Fruit fly (Drosophila melanogaster) whole organism, embryonic: ENCODE measurements around the gene CG31365.
A peak's percentile ranks its signal among the peaks of the same experiment; 100 is the strongest.

Source experiments
- Atf-2 ChIP-seq: fragments of 200-800 bp; sonication (Bioruptor generic); optimal IDR thresholded peaks from 2 replicates; lab custom pipeline; 2016; ENCODE audit warnings: missing biosample characterization, missing genetic modification characterization
- CG10267 ChIP-seq: fragments of 200-800 bp; sonication (Bioruptor generic); optimal IDR thresholded peaks from 2 replicates; lab custom pipeline; 2018; ENCODE audit warnings: missing biosample characterization, mild to moderate bottlenecking, missing genetic modification characterization, moderate library complexity
- CG10274 ChIP-seq: fragments of 200-800 bp; sonication (Bioruptor generic); optimal IDR thresholded peaks from 3 replicates; lab custom pipeline; 2017; ENCODE audit warnings: missing biosample characterization, mild to moderate bottlenecking, missing genetic modification characterization
- CG10366 ChIP-seq: fragments of 200-800 bp; sonication (Bioruptor generic); IDR thresholded peaks from 2 replicates; pipeline ENCODE4 v1.3.6; 2022; ENCODE audit warnings: missing biosample characterization, missing genetic modification characterization
- CG10431 ChIP-seq: fragments of 200-800 bp; sonication (Bioruptor generic); optimal IDR thresholded peaks from 3 replicates; lab custom pipeline; 2018; ENCODE audit warnings: missing biosample characterization, mild to moderate bottlenecking, missing genetic modification characterization
- CG10543 ChIP-seq: fragments of 200-800 bp; sonication (Bioruptor generic); optimal IDR thresholded peaks from 3 replicates; lab custom pipeline; 2017; ENCODE audit warnings: missing biosample characterization, mild to moderate bottlenecking, missing genetic modification characterization, moderate library complexity
- CG10979 ChIP-seq: fragments of 200-800 bp; sonication (Bioruptor generic); optimal IDR thresholded peaks from 2 replicates; lab custom pipeline; 2018; ENCODE audit warnings: missing biosample characterization, mild to moderate bottlenecking, missing genetic modification characterization, moderate library complexity
- CG14050 ChIP-seq: fragments of 200-800 bp; sonication (Bioruptor generic); IDR thresholded peaks from 3 replicates; pipeline ENCODE4 v1.3.6; 2022; ENCODE audit warnings: missing biosample characterization, missing genetic modification characterization
- CG17385 ChIP-seq: fragments of 200-800 bp; sonication (Bioruptor generic); optimal IDR thresholded peaks from 3 replicates; lab custom pipeline; 2018; ENCODE audit warnings: missing biosample characterization, mild to moderate bottlenecking, missing genetic modification characterization
- CG1832 ChIP-seq: fragments of 200-800 bp; sonication (Bioruptor generic); optimal IDR thresholded peaks from 2 replicates; lab custom pipeline; 2017; ENCODE audit warnings: missing biosample characterization, mild to moderate bottlenecking, missing genetic modification characterization, inconsistent platforms
- CG30020 ChIP-seq: fragments of 200-800 bp; optimal IDR thresholded peaks from 2 replicates; lab custom pipeline; 2019; ENCODE audit warnings: missing biosample characterization, mild to moderate bottlenecking, missing genetic modification characterization, moderate library complexity
- CG31224 ChIP-seq: fragments of 200-800 bp; sonication (Bioruptor generic); IDR thresholded peaks from 2 replicates; pipeline ENCODE4 v1.3.6; 2022; ENCODE audit warnings: missing biosample characterization, missing genetic modification characterization
- CG4360 ChIP-seq: fragments of 200-800 bp; sonication (Bioruptor generic); IDR thresholded peaks from 2 replicates; pipeline ENCODE4 v1.3.6; 2022; ENCODE audit warnings: missing biosample characterization, missing genetic modification characterization
- CG4424 ChIP-seq: fragments of 200-800 bp; sonication (Bioruptor generic); optimal IDR thresholded peaks from 3 replicates; lab custom pipeline; 2016; ENCODE audit warnings: missing biosample characterization, missing genetic modification characterization
- CG4617 ChIP-seq: fragments of 200-800 bp; sonication (Bioruptor generic); optimal IDR thresholded peaks from 3 replicates; lab custom pipeline; 2016; ENCODE audit warnings: missing biosample characterization, missing genetic modification characterization, borderline replicate concordance
- CG4730 ChIP-seq: fragments of 200-800 bp; sonication (Bioruptor generic); IDR thresholded peaks from 2 replicates; pipeline ENCODE4 v1.3.6; 2022; ENCODE audit warnings: missing biosample characterization, missing genetic modification characterization
- CG4854 ChIP-seq: fragments of 200-800 bp; sonication (Bioruptor generic); optimal IDR thresholded peaks from 2 replicates; lab custom pipeline; 2016; ENCODE audit warnings: missing biosample characterization, missing genetic modification characterization, inconsistent platforms
- CkIIα-i1 ChIP-seq: fragments of 200-800 bp; sonication (Bioruptor generic); IDR thresholded peaks from 2 replicates; pipeline ENCODE4 v1.3.6; 2022; ENCODE audit warnings: missing biosample characterization, missing genetic modification characterization
- Dp ChIP-seq: fragments of 200-800 bp; sonication (Bioruptor generic); optimal IDR thresholded peaks from 2 replicates; lab custom pipeline; 2018; ENCODE audit warnings: missing biosample characterization, mild to moderate bottlenecking, missing genetic modification characterization, moderate library complexity
- Eip74EF ChIP-seq, 2 experiments: fragments of 200-800 bp in 1 of 2; fragments of >200 bp in 1 of 2; sonication (Bioruptor generic) in 1 of 2; optimal IDR thresholded peaks; 2 replicates each; lab custom pipeline; 2017 to 2019; ENCODE audit warnings: missing biosample characterization in 2 of 2, missing genetic modification characterization in 2 of 2, mild to moderate bottlenecking in 1 of 2, moderate library complexity in 1 of 2
- Ets65A ChIP-seq: fragments of 200-800 bp; sonication (Bioruptor generic); peaks from one replicate; lab custom pipeline; 2016; ENCODE audit warnings: missing biosample characterization, missing genetic modification characterization
- Ets97D ChIP-seq: fragments of 200-800 bp; sonication (Bioruptor generic); optimal IDR thresholded peaks from 3 replicates; lab custom pipeline; 2016; ENCODE audit warnings: missing biosample characterization, missing genetic modification characterization
- HLHmδ ChIP-seq: fragments of 200-800 bp; sonication (Bioruptor generic); optimal IDR thresholded peaks from 2 replicates; lab custom pipeline; 2018; ENCODE audit warnings: missing biosample characterization, mild to moderate bottlenecking, missing genetic modification characterization, moderate library complexity
- Hmx ChIP-seq: fragments of 200-800 bp; sonication (Bioruptor generic); optimal IDR thresholded peaks from 2 replicates; lab custom pipeline; 2016; ENCODE audit warnings: missing biosample characterization, missing genetic modification characterization
- Med ChIP-seq: fragments of 200-800 bp; sonication (Bioruptor generic); peaks from one replicate; lab custom pipeline; 2016; ENCODE audit warnings: missing biosample characterization, missing genetic modification characterization, mild to moderate bottlenecking, inconsistent platforms, moderate library complexity
- Poxn ChIP-seq: fragments of 200-800 bp; sonication (Bioruptor generic); IDR thresholded peaks from 2 replicates; pipeline ENCODE4 v1.3.6; 2022; ENCODE audit warnings: missing biosample characterization, missing genetic modification characterization
- Sox100B ChIP-seq: fragments of 200-800 bp; sonication (Bioruptor generic); optimal IDR thresholded peaks from 3 replicates; lab custom pipeline; 2018; ENCODE audit warnings: missing biosample characterization, mild to moderate bottlenecking, missing genetic modification characterization
- Sry-β ChIP-seq: fragments of 200-800 bp; sonication (Bioruptor generic); optimal IDR thresholded peaks from 2 replicates; lab custom pipeline; 2018; ENCODE audit warnings: missing biosample characterization, mild to moderate bottlenecking, missing genetic modification characterization, moderate library complexity
- Sry-δ ChIP-seq: fragments of 200-800 bp; sonication (Bioruptor generic); optimal IDR thresholded peaks from 2 replicates; lab custom pipeline; 2016; ENCODE audit warnings: missing biosample characterization, missing genetic modification characterization
- ase ChIP-seq: fragments of 200-800 bp; sonication (Bioruptor generic); IDR thresholded peaks from 3 replicates; pipeline ENCODE4 v1.3.6; 2022; ENCODE audit warnings: missing biosample characterization, missing genetic modification characterization
- bcd ChIP-seq: fragments of 200-800 bp; sonication (Bioruptor generic); optimal IDR thresholded peaks from 2 replicates; lab custom pipeline; 2017; ENCODE audit warnings: missing biosample characterization, mild to moderate bottlenecking, missing genetic modification characterization
- br ChIP-seq: fragments of >200 bp; optimal IDR thresholded peaks from 2 replicates; lab custom pipeline; 2017
- caup ChIP-seq: fragments of 200-800 bp; sonication (Bioruptor generic); optimal IDR thresholded peaks from 3 replicates; lab custom pipeline; 2017; ENCODE audit warnings: missing biosample characterization, mild to moderate bottlenecking, missing genetic modification characterization, moderate library complexity; ENCODE audit not compliant: severe bottlenecking
- chn ChIP-seq: fragments of 200-800 bp; sonication (Bioruptor generic); optimal IDR thresholded peaks from 2 replicates; lab custom pipeline; 2016; ENCODE audit warnings: missing biosample characterization, missing genetic modification characterization
- croc ChIP-seq: fragments of 200-800 bp; sonication (Bioruptor generic); conservative IDR thresholded peaks from 3 replicates; pipeline ENCODE4 v1.3.6; 2022; ENCODE audit warnings: missing biosample characterization, missing genetic modification characterization
- fru ChIP-seq: fragments of >200 bp; optimal IDR thresholded peaks from 2 replicates; lab custom pipeline; 2017
- gcm2 ChIP-seq: fragments of 200-800 bp; sonication (Bioruptor generic); optimal IDR thresholded peaks from 2 replicates; lab custom pipeline; 2016; ENCODE audit warnings: missing biosample characterization, missing genetic modification characterization
- grau ChIP-seq: fragments of 200-800 bp; optimal IDR thresholded peaks from 3 replicates; lab custom pipeline; 2019; ENCODE audit warnings: missing biosample characterization, mild to moderate bottlenecking, missing genetic modification characterization, moderate library complexity
- gro ChIP-seq: fragments of 200-800 bp; sonication (Bioruptor generic); optimal IDR thresholded peaks from 2 replicates; lab custom pipeline; 2016; ENCODE audit warnings: missing biosample characterization, missing genetic modification characterization
- jigr1 ChIP-seq: fragments of 200-800 bp; sonication (Bioruptor generic); IDR thresholded peaks from 3 replicates; pipeline ENCODE4 v1.3.6; 2022; ENCODE audit warnings: missing biosample characterization, missing genetic modification characterization
- lov ChIP-seq, 2 experiments: fragments of 200-800 bp in 1 of 2; fragments of >200 bp in 1 of 2; sonication (Bioruptor generic) in 1 of 2; IDR thresholded peaks in 1 of 2; optimal IDR thresholded peaks in 1 of 2; 2 replicates in 1 of 2; 3 replicates in 1 of 2; pipeline versions ENCODE4 v1.3.6 to Lab custom; 2017 to 2022; ENCODE audit warnings: missing biosample characterization in 1 of 2, missing genetic modification characterization in 1 of 2
- maf-S ChIP-seq: fragments of 200-800 bp; sonication (Bioruptor generic); optimal IDR thresholded peaks from 2 replicates; lab custom pipeline; 2016; ENCODE audit warnings: missing biosample characterization, missing genetic modification characterization
- otp ChIP-seq: fragments of 200-800 bp; sonication (Bioruptor generic); IDR thresholded peaks from 3 replicates; pipeline ENCODE4, ENCODE4 v1.3.6; 2022; ENCODE audit warnings: missing biosample characterization, missing genetic modification characterization
- prd ChIP-seq, 3 experiments: fragments of >200 bp in 2 of 3; fragments of 200-800 bp in 1 of 3; sonication (Bioruptor generic) in 1 of 3; optimal IDR thresholded peaks in 2 of 3; IDR thresholded peaks in 1 of 3; 2 replicates in 2 of 3; 3 replicates in 1 of 3; pipeline versions ENCODE4 v1.3.6 to Lab custom; 2017 to 2022; ENCODE audit warnings: missing biosample characterization in 1 of 3, missing genetic modification characterization in 1 of 3
- schlank ChIP-seq: fragments of 200-800 bp; sonication (Bioruptor generic); optimal IDR thresholded peaks from 2 replicates; lab custom pipeline; 2018; ENCODE audit warnings: missing biosample characterization, mild to moderate bottlenecking, missing genetic modification characterization
- sens-2 ChIP-seq: fragments of 200-800 bp; sonication (Bioruptor generic); IDR thresholded peaks from 2 replicates; pipeline ENCODE4 v1.3.6; 2022; ENCODE audit warnings: missing biosample characterization, missing genetic modification characterization
- tgo ChIP-seq: fragments of 200-800 bp; sonication (Bioruptor generic); IDR thresholded peaks from 3 replicates; pipeline ENCODE4 v1.3.6; 2022; ENCODE audit warnings: missing biosample characterization, missing genetic modification characterization
- tio ChIP-seq: fragments of 200-800 bp; sonication (Bioruptor generic); optimal IDR thresholded peaks from 2 replicates; lab custom pipeline; 2017; ENCODE audit warnings: missing biosample characterization, missing genetic modification characterization, inconsistent platforms
- vfl ChIP-seq: fragments of 200-800 bp; sonication (Bioruptor generic); optimal IDR thresholded peaks from 2 replicates; lab custom pipeline; 2016; ENCODE audit warnings: missing biosample characterization, missing genetic modification characterization
- yki ChIP-seq: fragments of >200 bp; optimal IDR thresholded peaks from 3 replicates; lab custom pipeline; 2018
- zen ChIP-seq: fragments of 200-800 bp; sonication (Bioruptor generic); optimal IDR thresholded peaks from 3 replicates; lab custom pipeline; 2018; ENCODE audit warnings: missing biosample characterization, mild to moderate bottlenecking, missing genetic modification characterization, moderate library complexity

The CG31365 gene

DNA sequence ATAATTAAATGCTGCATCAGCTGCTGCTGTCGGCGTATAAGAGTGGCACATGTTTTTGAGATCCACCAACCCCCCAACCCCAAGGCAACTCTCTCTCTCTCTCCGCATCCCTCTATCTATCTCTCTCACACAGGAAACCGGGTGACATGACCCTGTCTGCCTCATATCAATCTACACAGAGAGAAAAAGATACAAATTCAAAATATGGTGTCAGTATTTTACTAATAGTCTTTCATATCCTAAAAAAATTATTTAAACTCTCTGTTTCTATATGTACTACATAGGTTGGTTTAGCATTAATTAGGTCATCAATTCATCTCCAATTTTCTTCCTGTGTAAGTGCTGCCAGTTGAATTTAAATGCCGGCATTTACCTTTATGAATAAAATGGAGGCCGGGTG, 49.2 kb upstream of the CG31365 start (continued):
- TF ChIP-seq jigr1 (GFP tag; lab: Robert Waterston, UW) (peak; percentile 62; the same call in 1 of the 3 replicates), CG4360 (GFP tag; lab: Robert Waterston, UW) (peak; percentile 57), fru (lab: Kevin White, UChicago) (no peak), HLHmδ (GFP tag; lab: Kevin White, UChicago) (no peak), CkIIα-i1 (GFP tag; lab: Robert Waterston, UW) (peak; percentile 51; the same call in 1 of the 2 replicates), Hmx (GFP tag; lab: Kevin White, UChicago) (peak; percentile 71), grau (tag; lab: Kevin White, UChicago) (peak; percentile 90), caup (peak; percentile 30), Eip74EF (GFP tag; optimal IDR thresholded peaks at IDR 0.05; lab: Kevin White, UChicago) (peak in 1 of 2 experiments; percentile 84), gcm2 (peak; percentile 70), Poxn (GFP tag; lab: Robert Waterston, UW) (no peak), prd (optimal IDR thresholded peaks at IDR 0.05; lab: Kevin White, UChicago) (no peak), prd (GFP tag; IDR thresholded peaks at IDR 0.05; lab: Robert Waterston, UW) (peak; percentile 92), tgo (GFP tag; lab: Robert Waterston, UW) (peak; percentile 93), vfl (GFP tag; lab: Kevin White, UChicago) (peak; percentile 6), sens-2 (GFP tag; lab: Robert Waterston, UW) (peak; percentile 79), tio (GFP tag; lab: Kevin White, UChicago) (peak; percentile 82), CG10274 (GFP tag; lab: Kevin White, UChicago) (peak; percentile 57), CG31224 (peak; percentile 37; the same call in 1 of the 2 replicates), CG10431 (GFP tag; lab: Kevin White, UChicago) (peak; percentile 52), Ets97D (GFP tag; lab: Kevin White, UChicago) (peak; percentile 79), Atf-2 (GFP tag; lab: Kevin White, UChicago) (peak; percentile 88), maf-S (GFP tag; lab: Kevin White, UChicago) (peak; percentile 78), CG17385 (GFP tag; lab: Kevin White, UChicago) (peak; percentile 80), ase (GFP tag; lab: Robert Waterston, UW) (peak; percentile 93), CG30020 (peak; percentile 58)
- TF ChIP-seq, all 482 proteins: peak for 405

DNA sequence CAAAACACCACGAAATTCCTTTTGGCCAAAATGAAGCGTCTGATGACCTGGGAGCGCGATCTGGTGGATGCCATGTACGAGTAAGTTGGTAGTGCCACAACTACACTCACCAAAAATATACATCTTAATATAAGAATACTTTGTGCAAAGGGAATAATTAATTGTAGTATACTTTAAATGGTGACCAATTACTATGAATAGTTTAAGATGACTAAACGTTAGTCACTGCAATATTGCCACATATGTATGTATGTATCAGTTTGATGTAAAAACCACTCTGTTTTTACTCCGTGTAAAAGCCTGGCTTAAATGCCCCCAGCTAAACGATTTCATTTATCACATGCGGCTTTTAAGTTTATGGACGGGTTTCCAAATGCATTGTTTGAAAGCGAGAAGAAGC, 48.5 kb upstream of the CG31365 start:
- peak; percentile 86 for TF ChIP-seq Med (GFP tag; lab: Kevin White, UChicago)
- no peak for TF ChIP-seq CG4854 (GFP tag; lab: Kevin White, UChicago)
- TF ChIP-seq caup: no peak
- TF ChIP-seq CG10267: no peak
- TF ChIP-seq CG4424 (GFP tag; lab: Kevin White, UChicago): peak; percentile 62
- no peak for TF ChIP-seq CG1832 (GFP tag; lab: Kevin White, UChicago)
- peak; percentile 73 for TF ChIP-seq CG10979 (tag; lab: Kevin White, UChicago)
- peak; percentile 62 for TF ChIP-seq CG10366 (GFP tag; lab: Robert Waterston, UW)
- TF ChIP-seq otp (GFP tag; lab: Robert Waterston, UW): peak; percentile 71; the same call in 1 of the 3 replicates
- no peak for TF ChIP-seq Sry-β (GFP tag; lab: Kevin White, UChicago)
- TF ChIP-seq yki (lab: Kevin White, UChicago): no peak
- TF ChIP-seq lov (optimal IDR thresholded peaks at IDR 0.05; lab: Kevin White, UChicago): no peak
- TF ChIP-seq lov (GFP tag; IDR thresholded peaks at IDR 0.05; lab: Robert Waterston, UW): no peak
- no peak for TF ChIP-seq chn
- no peak for TF ChIP-seq schlank (tag; lab: Kevin White, UChicago)
- TF ChIP-seq bcd (GFP tag; lab: Kevin White, UChicago): no peak
- no peak for TF ChIP-seq CG4617
- no peak for TF ChIP-seq croc (GFP tag; lab: Robert Waterston, UW)
- no peak for TF ChIP-seq gro (GFP tag; lab: Kevin White, UChicago)
- TF ChIP-seq Sox100B: peak; percentile 33
- no peak for TF ChIP-seq CG10543 (GFP tag; lab: Kevin White, UChicago)
- TF ChIP-seq Sry-δ (GFP tag; lab: Kevin White, UChicago): no peak
- no peak for TF ChIP-seq CG14050
- TF ChIP-seq zen (tag; lab: Kevin White, UChicago): peak; percentile 2
- TF ChIP-seq Dp (GFP tag; lab: Kevin White, UChicago): no peak
- peak; percentile 53 for TF ChIP-seq Ets65A (GFP tag; lab: Kevin White, UChicago)
- 0 out of 2 replicates have a peak, but pooled peaks have one; percentile 13 for TF ChIP-seq CG4730 (GFP tag; lab: Robert Waterston, UW)
- TF ChIP-seq br (lab: Kevin White, UChicago): no peak
